Fruit fly (Drosophila melanogaster) whole organism, embryonic: ENCODE measurements around the gene Hsp83.

Experiments used
- Atf6 ChIP-seq: fragments of 200-800 bp; sonication (Bioruptor generic); IDR thresholded peaks from 2 replicates; pipeline ENCODE4 v1.3.6; 2022; ENCODE audit warnings: missing biosample characterization, missing genetic modification characterization
- CG10565 ChIP-seq: fragments of 200-800 bp; sonication (Bioruptor generic); optimal IDR thresholded peaks from 3 replicates; lab custom pipeline; 2016; ENCODE audit warnings: missing biosample characterization, mild to moderate bottlenecking, missing genetic modification characterization
- CG10654 ChIP-seq: fragments of 200-800 bp; sonication (Bioruptor generic); optimal IDR thresholded peaks from 2 replicates; lab custom pipeline; 2016; ENCODE audit warnings: missing biosample characterization, missing genetic modification characterization
- CG12071 ChIP-seq: fragments of 200-800 bp; sonication (Bioruptor generic); optimal IDR thresholded peaks from 3 replicates; lab custom pipeline; 2018; ENCODE audit warnings: missing biosample characterization, mild to moderate bottlenecking, missing genetic modification characterization
- CG12104 ChIP-seq: fragments of 200-800 bp; sonication (Bioruptor generic); optimal IDR thresholded peaks from 3 replicates; lab custom pipeline; 2016; ENCODE audit warnings: missing biosample characterization, missing genetic modification characterization
- CG12236 ChIP-seq: fragments of 200-800 bp; sonication (Bioruptor generic); optimal IDR thresholded peaks from 2 replicates; lab custom pipeline; 2016; ENCODE audit warnings: missing biosample characterization, missing genetic modification characterization
- CG13123 ChIP-seq: fragments of 200-800 bp; sonication (Bioruptor generic); optimal IDR thresholded peaks from 2 replicates; lab custom pipeline; 2016; ENCODE audit warnings: missing biosample characterization, missing genetic modification characterization
- CG14667 ChIP-seq: fragments of 200-800 bp; sonication (Bioruptor generic); IDR thresholded peaks from 2 replicates; pipeline ENCODE4 v1.3.6; 2022; ENCODE audit warnings: missing biosample characterization, missing genetic modification characterization
- CG17328 ChIP-seq: fragments of 200-800 bp; sonication (Bioruptor generic); IDR thresholded peaks from 2 replicates; pipeline ENCODE4 v1.3.6; 2022; ENCODE audit warnings: missing biosample characterization, missing genetic modification characterization
- CG18599 ChIP-seq: fragments of 200-800 bp; sonication (Bioruptor generic); optimal IDR thresholded peaks from 3 replicates; lab custom pipeline; 2017; ENCODE audit warnings: missing biosample characterization, missing genetic modification characterization, mild to moderate bottlenecking, moderate library complexity, missing genetic modification reagents
- CG2129 ChIP-seq: fragments of 200-800 bp; sonication (Bioruptor generic); IDR thresholded peaks from 2 replicates; pipeline ENCODE4 v1.3.6; 2022; ENCODE audit warnings: missing biosample characterization, missing genetic modification characterization; ENCODE audit not compliant: partially characterized antibody
- CG2678 ChIP-seq: fragments of 200-800 bp; sonication (Bioruptor generic); optimal IDR thresholded peaks from 3 replicates; lab custom pipeline; 2019; ENCODE audit warnings: missing biosample characterization, mild to moderate bottlenecking, missing genetic modification characterization, moderate library complexity
- CG2712 ChIP-seq: fragments of 200-800 bp; optimal IDR thresholded peaks from 3 replicates; lab custom pipeline; 2019; ENCODE audit warnings: missing biosample characterization, mild to moderate bottlenecking, missing genetic modification characterization, moderate library complexity
- CG2875 ChIP-seq: fragments of 200-800 bp; sonication (Bioruptor generic); optimal IDR thresholded peaks from 2 replicates; lab custom pipeline; 2017; ENCODE audit warnings: missing biosample characterization, mild to moderate bottlenecking, missing genetic modification characterization, missing genetic modification reagents
- CG32772 ChIP-seq: fragments of 200-800 bp; sonication (Bioruptor generic); IDR thresholded peaks from 2 replicates; pipeline ENCODE4 v1.3.6; 2022; ENCODE audit warnings: missing biosample characterization, missing genetic modification characterization
- CG3281 ChIP-seq: fragments of 200-800 bp; sonication (Bioruptor generic); optimal IDR thresholded peaks from 3 replicates; lab custom pipeline; 2017; ENCODE audit warnings: missing biosample characterization, mild to moderate bottlenecking, missing genetic modification characterization
- CG4328 ChIP-seq: fragments of 200-800 bp; sonication (Bioruptor generic); optimal IDR thresholded peaks from 3 replicates; lab custom pipeline; 2017; ENCODE audit warnings: missing biosample characterization, missing genetic modification reagents, missing genetic modification characterization
- CG6689 ChIP-seq: fragments of 200-800 bp; sonication (Bioruptor generic); IDR thresholded peaks from 2 replicates; pipeline ENCODE4 v1.3.6; 2022; ENCODE audit warnings: missing biosample characterization, missing genetic modification characterization
- CG8388 ChIP-seq: fragments of 200-800 bp; sonication (Bioruptor generic); optimal IDR thresholded peaks from 2 replicates; lab custom pipeline; 2019; ENCODE audit warnings: missing biosample characterization, mild to moderate bottlenecking, missing genetic modification characterization, moderate library complexity
- D19B ChIP-seq: fragments of 200-800 bp; sonication (Bioruptor generic); optimal IDR thresholded peaks from 2 replicates; lab custom pipeline; 2017; ENCODE audit warnings: missing biosample characterization, mild to moderate bottlenecking, missing genetic modification characterization
- E2f2 ChIP-seq: fragments of 200-800 bp; sonication (Bioruptor generic); IDR thresholded peaks from 2 replicates; pipeline ENCODE4 v1.3.6; 2022; ENCODE audit warnings: missing biosample characterization, missing genetic modification characterization
- Elba2 ChIP-seq: fragments of 200-800 bp; sonication (Bioruptor generic); optimal IDR thresholded peaks from 3 replicates; lab custom pipeline; 2016; ENCODE audit warnings: missing biosample characterization, missing genetic modification characterization
- Gug ChIP-seq: fragments of 200-800 bp; sonication (Bioruptor generic); IDR thresholded peaks from 4 replicates; pipeline ENCODE4 v1.3.6; 2022; ENCODE audit warnings: missing biosample characterization, missing genetic modification characterization
- H2.0 ChIP-seq: fragments of 200-800 bp; sonication (Bioruptor generic); IDR thresholded peaks from 2 replicates; pipeline ENCODE4 v1.3.6; 2022; ENCODE audit warnings: missing biosample characterization, missing genetic modification characterization
- HLH4C ChIP-seq: fragments of 200-800 bp; sonication (Bioruptor generic); IDR thresholded peaks from 3 replicates; pipeline ENCODE4 v1.3.6; 2022; ENCODE audit warnings: missing biosample characterization, missing genetic modification characterization; ENCODE audit not compliant: partially characterized antibody
- HLHmδ ChIP-seq: fragments of 200-800 bp; sonication (Bioruptor generic); optimal IDR thresholded peaks from 2 replicates; lab custom pipeline; 2018; ENCODE audit warnings: missing biosample characterization, mild to moderate bottlenecking, missing genetic modification characterization, moderate library complexity
- Med ChIP-seq: fragments of 200-800 bp; sonication (Bioruptor generic); peaks from one replicate; lab custom pipeline; 2016; ENCODE audit warnings: missing biosample characterization, missing genetic modification characterization, mild to moderate bottlenecking, inconsistent platforms, moderate library complexity
- Nf-YA ChIP-seq: fragments of 200-800 bp; sonication (Bioruptor generic); IDR thresholded peaks from 2 replicates; pipeline ENCODE4 v1.3.6; 2022; ENCODE audit warnings: missing biosample characterization, missing genetic modification characterization
- Optix ChIP-seq: fragments of 200-800 bp; sonication (Bioruptor generic); IDR thresholded peaks from 3 replicates; pipeline ENCODE4 v1.3.6; 2022; ENCODE audit warnings: missing biosample characterization, missing genetic modification characterization
- Scr ChIP-seq: fragments of 200-800 bp; sonication (Bioruptor generic); IDR thresholded peaks from 2 replicates; pipeline ENCODE4 v1.3.6; 2022; ENCODE audit warnings: missing biosample characterization, missing genetic modification characterization; ENCODE audit not compliant: partially characterized antibody
- Usf ChIP-seq: fragments of 200-800 bp; sonication (Bioruptor generic); optimal IDR thresholded peaks from 2 replicates; lab custom pipeline; 2017; ENCODE audit warnings: missing genotype, missing biosample characterization, missing genetic modification characterization
- Xbp1 ChIP-seq: fragments of 200-800 bp; sonication (Bioruptor generic); optimal IDR thresholded peaks from 3 replicates; lab custom pipeline; 2016; ENCODE audit warnings: missing biosample characterization, mild to moderate bottlenecking, missing genetic modification characterization
- YL-1 ChIP-seq: fragments of 200-800 bp; sonication (Bioruptor generic); optimal IDR thresholded peaks from 3 replicates; lab custom pipeline; 2017; ENCODE audit warnings: missing biosample characterization, mild to moderate bottlenecking, missing genetic modification characterization
- chif ChIP-seq, 2 experiments: fragments of 200-800 bp; sonication (Bioruptor generic); optimal IDR thresholded peaks; 3 replicates each; lab custom pipeline; 2016; ENCODE audit warnings: missing biosample characterization in 2 of 2, missing genetic modification characterization in 2 of 2
- chn ChIP-seq: fragments of 200-800 bp; sonication (Bioruptor generic); optimal IDR thresholded peaks from 2 replicates; lab custom pipeline; 2016; ENCODE audit warnings: missing biosample characterization, missing genetic modification characterization
- croc ChIP-seq: fragments of 200-800 bp; sonication (Bioruptor generic); conservative IDR thresholded peaks from 3 replicates; pipeline ENCODE4 v1.3.6; 2022; ENCODE audit warnings: missing biosample characterization, missing genetic modification characterization
- disco-r ChIP-seq: fragments of 200-800 bp; sonication (Bioruptor generic); optimal IDR thresholded peaks from 2 replicates; lab custom pipeline; 2016; ENCODE audit warnings: missing biosample characterization, missing genetic modification characterization
- emc ChIP-seq: fragments of 200-800 bp; sonication (Bioruptor generic); optimal IDR thresholded peaks from 2 replicates; lab custom pipeline; 2016; ENCODE audit warnings: missing biosample characterization, missing genetic modification characterization
- fd102C ChIP-seq: fragments of 200-800 bp; sonication (Bioruptor generic); optimal IDR thresholded peaks from 2 replicates; lab custom pipeline; 2018; ENCODE audit warnings: missing biosample characterization, mild to moderate bottlenecking, missing genetic modification characterization, moderate library complexity
- gro ChIP-seq: fragments of 200-800 bp; sonication (Bioruptor generic); optimal IDR thresholded peaks from 2 replicates; lab custom pipeline; 2016; ENCODE audit warnings: missing biosample characterization, missing genetic modification characterization
- insv ChIP-seq, 2 experiments: fragments of 200-800 bp; sonication (Bioruptor generic); optimal IDR thresholded peaks; 3 replicates each; lab custom pipeline; 2016 to 2018; ENCODE audit warnings: missing biosample characterization in 2 of 2, missing genetic modification characterization in 2 of 2
- pnt ChIP-seq: fragments of 200-800 bp; sonication (Bioruptor generic); optimal IDR thresholded peaks from 3 replicates; lab custom pipeline; 2016; ENCODE audit warnings: missing biosample characterization, missing genetic modification characterization
- sim ChIP-seq: fragments of 200-800 bp; sonication (Bioruptor generic); IDR thresholded peaks from 2 replicates; pipeline ENCODE4 v1.3.6; 2022; ENCODE audit warnings: missing biosample characterization, missing genetic modification characterization
- slp2 ChIP-seq: fragments of 200-800 bp; sonication (Bioruptor generic); optimal IDR thresholded peaks from 2 replicates; lab custom pipeline; 2016; ENCODE audit warnings: missing biosample characterization, missing genetic modification characterization
- sob ChIP-seq: fragments of 200-800 bp; sonication (Bioruptor generic); IDR thresholded peaks from 2 replicates; pipeline ENCODE4 v1.3.6; 2022; ENCODE audit warnings: missing biosample characterization, missing genetic modification characterization
- tio ChIP-seq: fragments of 200-800 bp; sonication (Bioruptor generic); optimal IDR thresholded peaks from 2 replicates; lab custom pipeline; 2017; ENCODE audit warnings: missing biosample characterization, missing genetic modification characterization, inconsistent platforms
- trem ChIP-seq: fragments of 200-800 bp; optimal IDR thresholded peaks from 3 replicates; lab custom pipeline; 2019; ENCODE audit warnings: missing biosample characterization, mild to moderate bottlenecking, missing genetic modification characterization, moderate library complexity
- unpg ChIP-seq: fragments of 200-800 bp; sonication (Bioruptor generic); optimal IDR thresholded peaks from 3 replicates; lab custom pipeline; 2018; ENCODE audit warnings: missing biosample characterization, mild to moderate bottlenecking, missing genetic modification characterization, moderate library complexity
- usp ChIP-seq: fragments of >200 bp; optimal IDR thresholded peaks from 2 replicates; lab custom pipeline; 2017; ENCODE audit warnings: missing biosample characterization, missing genetic modification characterization
- wor ChIP-seq: fragments of 200-800 bp; sonication (Bioruptor generic); IDR thresholded peaks from 2 replicates; pipeline ENCODE4 v1.3.6; 2022; ENCODE audit warnings: missing biosample characterization, missing genetic modification characterization

Gene Hsp83

DNA sequence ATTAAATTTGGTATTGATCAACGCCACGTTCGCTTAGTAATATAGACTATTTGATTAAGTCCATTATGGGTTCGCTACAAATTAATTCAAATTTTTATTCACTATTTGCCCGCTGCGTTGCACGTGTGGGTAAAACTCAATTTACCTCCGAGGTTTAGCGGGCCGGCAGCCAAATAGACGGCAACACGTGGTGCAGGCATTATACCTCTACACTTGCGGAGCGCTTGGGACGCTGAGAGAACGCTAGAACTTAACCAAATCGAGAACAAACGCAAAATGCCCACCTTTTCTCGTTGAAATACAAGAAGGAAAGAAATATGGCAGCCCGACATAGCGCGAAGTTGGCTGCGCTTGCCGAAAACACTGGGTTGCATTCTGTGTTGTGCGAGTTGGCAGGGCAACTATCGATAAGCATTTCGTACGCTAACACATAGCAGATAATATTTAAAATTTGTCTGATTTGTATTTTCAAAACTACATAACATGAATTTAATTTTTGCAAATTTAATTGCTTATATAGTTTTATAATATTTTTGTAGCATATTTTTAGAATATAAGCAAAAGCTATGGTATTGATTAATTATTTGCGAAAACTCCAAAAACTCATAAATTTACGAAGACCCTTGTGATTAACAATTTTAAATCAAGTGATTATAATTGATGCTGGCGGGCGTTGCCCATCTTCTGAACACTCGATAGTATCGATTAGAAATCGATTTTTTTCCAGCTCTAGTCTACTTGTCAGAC lies 30.0 kb downstream of the Hsp83 start, which contains the start of the genes RpL28 and eIF1 (continued):
- TF ChIP-seq CG17328 (GFP tag; lab: Robert Waterston, UW) (peak; percentile 91), CG12104 (GFP tag; lab: Kevin White, UChicago) (peak; percentile 96), CG6689 (GFP tag; lab: Robert Waterston, UW) (peak; percentile 73), Med (GFP tag; lab: Kevin White, UChicago) (peak; percentile 99), trem (peak; percentile 99), CG2678 (tag; lab: Kevin White, UChicago) (peak; percentile 83), slp2 (GFP tag; lab: Kevin White, UChicago) (peak; percentile 89), unpg (GFP tag; lab: Kevin White, UChicago) (peak; percentile 78), CG14667 (peak; percentile 48), CG13123 (peak; percentile 100), CG3281 (peak; percentile 94), H2.0 (GFP tag; lab: Robert Waterston, UW) (peak; percentile 77), CG18599 (GFP tag; lab: Kevin White, UChicago) (peak; percentile 93), emc (GFP tag; lab: Kevin White, UChicago) (peak; percentile 90), CG2875 (peak; percentile 88), disco-r (GFP tag; lab: Kevin White, UChicago) (peak; percentile 91), CG10565 (peak; percentile 79), sim (GFP tag; lab: Robert Waterston, UW) (peak; percentile 85), Elba2 (peak; percentile 62), Xbp1 (GFP tag; lab: Kevin White, UChicago) (peak; percentile 93), tio (GFP tag; lab: Kevin White, UChicago) (no peak), wor (GFP tag; lab: Robert Waterston, UW) (peak; percentile 63), croc (GFP tag; lab: Robert Waterston, UW) (peak; percentile 59; the same call in 2 of the 3 replicates), Gug (GFP tag; lab: Robert Waterston, UW) (peak; percentile 57), HLHmδ (GFP tag; lab: Kevin White, UChicago) (peak; percentile 99), D19B (GFP tag; lab: Kevin White, UChicago) (peak; percentile 83), CG2712 (tag; lab: Kevin White, UChicago) (peak; percentile 86), CG12236 (GFP tag; lab: Kevin White, UChicago) (peak; percentile 85), usp (GFP tag; lab: Kevin White, UChicago) (no peak), Atf6 (peak; percentile 76), sob (GFP tag; lab: Robert Waterston, UW) (peak; percentile 91), Optix (GFP tag; lab: Robert Waterston, UW) (peak; percentile 81), Nf-YA (GFP tag; lab: Robert Waterston, UW) (peak; percentile 74), chif (GFP tag; optimal IDR thresholded peaks at IDR 0.05; lab: Kevin White, UChicago) (peak; percentile 84 to 91), HLH4C (peak; percentile 62), Scr (GFP tag; lab: Robert Waterston, UW) (peak; percentile 88), pnt (GFP tag; lab: Kevin White, UChicago) (peak; percentile 49), CG32772 (GFP tag; lab: Robert Waterston, UW) (peak; percentile 82), CG12071 (GFP tag; lab: Kevin White, UChicago) (peak; percentile 92), fd102C (GFP tag; lab: Kevin White, UChicago) (peak; percentile 80), chn (GFP tag; lab: Kevin White, UChicago) (peak; percentile 90), insv (GFP tag; optimal IDR thresholded peaks at IDR 0.05; lab: Kevin White, UChicago) (peak in 1 of 2 experiments; percentile 77), CG8388 (GFP tag; lab: Kevin White, UChicago) (peak; percentile 80), E2f2 (peak; percentile 73), gro (GFP tag; lab: Kevin White, UChicago) (peak; percentile 84), Usf (GFP tag; lab: Kevin White, UChicago) (peak; percentile 90), YL-1 (GFP tag; lab: Kevin White, UChicago) (peak; percentile 98), CG2129 (GFP tag; lab: Robert Waterston, UW) (peak; percentile 67), CG4328 (GFP tag; lab: Kevin White, UChicago) (peak; percentile 92), CG10654 (GFP tag; lab: Kevin White, UChicago) (peak; percentile 93)
